Fruit fly (Drosophila melanogaster): ENCODE measurements around the gene CG14810.

Gene CG14810

dm6 chrX:1854070-1854469, 33.9 kb upstream of the CG14810 start (continued):
- peak; percentile 36 for TF ChIP-seq gem (tag; optimal IDR thresholded peaks at IDR 0.05)
- peak; percentile 88 for TF ChIP-seq sens (GFP tag)
- TF ChIP-seq Fer3 (tag; optimal IDR thresholded peaks at IDR 0.05) = peak; percentile 78
- TF ChIP-seq CG11247 (GFP tag; IDR thresholded peaks at IDR 0.05) = peak; percentile 78
- TF ChIP-seq Hand (GFP tag; optimal IDR thresholded peaks at IDR 0.05) = peak; percentile 89
- TF ChIP-seq CG12659 (GFP tag; optimal IDR thresholded peaks at IDR 0.05) = peak; percentile 77
- TF ChIP-seq tin (GFP tag; optimal IDR thresholded peaks at IDR 0.05) = no peak
- TF ChIP-seq Ets97D (GFP tag; optimal IDR thresholded peaks at IDR 0.05) = peak; percentile 12
- peak; percentile 15 for TF ChIP-seq CoRest (tag; optimal IDR thresholded peaks at IDR 0.05)
- TF ChIP-seq CG6689 (GFP tag; IDR thresholded peaks at IDR 0.05) = peak; percentile 23; the same call in 1 of the 2 replicates
- TF ChIP-seq otp (GFP tag; IDR thresholded peaks at IDR 0.05) = peak; percentile 59; the same call in 1 of the 3 replicates
- TF ChIP-seq Doc2 (GFP tag; IDR thresholded peaks at IDR 0.05) = no peak
- peak; percentile 64 for TF ChIP-seq CG15269 (tag; optimal IDR thresholded peaks at IDR 0.05)
- peak; percentile 13 for TF ChIP-seq CG1603 (tag; optimal IDR thresholded peaks at IDR 0.05)
- TF ChIP-seq dm (GFP tag; optimal IDR thresholded peaks at IDR 0.05) = no peak
- no peak for TF ChIP-seq CG6254 (GFP tag; optimal IDR thresholded peaks at IDR 0.05)
- peak; percentile 34 for TF ChIP-seq repo (GFP tag; optimal IDR thresholded peaks at IDR 0.05)
- peak; percentile 5 for TF ChIP-seq CG13775 (GFP tag; optimal IDR thresholded peaks at IDR 0.05)
- TF ChIP-seq C15 (GFP tag; IDR thresholded peaks at IDR 0.05) = peak; percentile 71; the same call in 1 of the 3 replicates
- no peak for TF ChIP-seq CG2129 (GFP tag; IDR thresholded peaks at IDR 0.05; ENCODE audit: partially characterized antibody)
- peak; percentile 97 for TF ChIP-seq lab (GFP tag; optimal IDR thresholded peaks at IDR 0.05)
- no peak for TF ChIP-seq CG4820 (GFP tag; optimal IDR thresholded peaks at IDR 0.05)
- TF ChIP-seq CG17612 (GFP tag; IDR thresholded peaks at IDR 0.05) = peak; percentile 60; the same call in 1 of the 2 replicates
- TF ChIP-seq CG33213 (GFP tag; optimal IDR thresholded peaks at IDR 0.05) = peak; percentile 64
- TF ChIP-seq maf-S (GFP tag; optimal IDR thresholded peaks at IDR 0.05) = peak; percentile 54
- TF ChIP-seq Asciz (GFP tag; optimal IDR thresholded peaks at IDR 0.05) = peak; percentile 54
- no peak for TF ChIP-seq chm (GFP tag; IDR thresholded peaks at IDR 0.05)
- peak; percentile 66; the same call in 1 of the 2 replicates for TF ChIP-seq ham (GFP tag; IDR thresholded peaks at IDR 0.05)
- 0 out of 2 replicates have a peak, but pooled peaks have one; percentile 37 for TF ChIP-seq CG31224 (GFP tag; IDR thresholded peaks at IDR 0.05)
- no peak for TF ChIP-seq lola (GFP tag; optimal IDR thresholded peaks at IDR 0.05)
- TF ChIP-seq Sox102F (GFP tag; optimal IDR thresholded peaks at IDR 0.05) = peak; percentile 14
- TF ChIP-seq CG17385 (GFP tag; optimal IDR thresholded peaks at IDR 0.05) = peak; percentile 56
- TF ChIP-seq CG8944 (GFP tag; optimal IDR thresholded peaks at IDR 0.05) = peak; percentile 16
- peak; percentile 72 for TF ChIP-seq ranshi (GFP tag; IDR thresholded peaks at IDR 0.05)
- TF ChIP-seq Dip3 (GFP tag; optimal IDR thresholded peaks at IDR 0.05) = peak; percentile 16
- peak; percentile 86 for TF ChIP-seq CG3281 (GFP tag; optimal IDR thresholded peaks at IDR 0.05)
- no peak for TF ChIP-seq CG3995 (GFP tag; optimal IDR thresholded peaks at IDR 0.05)
- TF ChIP-seq CG17359 (tag; optimal IDR thresholded peaks at IDR 0.05) = peak; percentile 55
- TF ChIP-seq chif (GFP tag; optimal IDR thresholded peaks at IDR 0.05) = peak in 1 of 2 experiments; percentile 53
- TF ChIP-seq E2f2 (GFP tag; IDR thresholded peaks at IDR 0.05) = peak; percentile 51
- TF ChIP-seq sima (GFP tag; optimal IDR thresholded peaks at IDR 0.05) = peak; percentile 32
- TF ChIP-seq Ptx1 (GFP tag; IDR thresholded peaks at IDR 0.05) = no peak
- TF ChIP-seq mirr (GFP tag; optimal IDR thresholded peaks at IDR 0.05) = peak; percentile 86
- no peak for TF ChIP-seq CG6272 (GFP tag; IDR thresholded peaks at IDR 0.05)
- peak; percentile 92 for TF ChIP-seq CG6813 (GFP tag; optimal IDR thresholded peaks at IDR 0.05)
- TF ChIP-seq p53 (GFP tag; optimal IDR thresholded peaks at IDR 0.05) = peak; percentile 31
- peak; percentile 52 for TF ChIP-seq CG9932 (GFP tag; IDR thresholded peaks at IDR 0.05)
- TF ChIP-seq CG4404 (GFP tag; IDR thresholded peaks at IDR 0.05) = no peak
- no peak for TF ChIP-seq Spps (tag; optimal IDR thresholded peaks at IDR 0.05)
- peak; percentile 67 for TF ChIP-seq ATbp (GFP tag; optimal IDR thresholded peaks at IDR 0.05)
- TF ChIP-seq CG8281 (tag; optimal IDR thresholded peaks at IDR 0.05) = no peak

Measured in whole organism, embryonic.